Fruit fly (Drosophila melanogaster) whole organism, embryonic: ENCODE measurements around the gene CG32333.

Experiments
- Atf6 ChIP-seq: fragments of 200-800 bp; sonication (Bioruptor generic); IDR thresholded peaks from 2 replicates; pipeline ENCODE4 v1.3.6; 2022; ENCODE audit warnings: missing biosample characterization, missing genetic modification characterization
- CG10147 ChIP-seq: fragments of 200-800 bp; sonication (Bioruptor generic); optimal IDR thresholded peaks from 2 replicates; lab custom pipeline; 2019; ENCODE audit warnings: missing biosample characterization, mild to moderate bottlenecking, missing genetic modification characterization, moderate library complexity
- CG10209 ChIP-seq: fragments of 200-800 bp; sonication (Bioruptor generic); optimal IDR thresholded peaks from 3 replicates; lab custom pipeline; 2017; ENCODE audit warnings: missing biosample characterization, mild to moderate bottlenecking, missing genetic modification characterization, missing genetic modification reagents
- CG10366 ChIP-seq: fragments of 200-800 bp; sonication (Bioruptor generic); IDR thresholded peaks from 2 replicates; pipeline ENCODE4 v1.3.6; 2022; ENCODE audit warnings: missing biosample characterization, missing genetic modification characterization
- CG11398 ChIP-seq: fragments of 200-800 bp; sonication (Bioruptor generic); optimal IDR thresholded peaks from 2 replicates; lab custom pipeline; 2016; ENCODE audit warnings: missing biosample characterization, missing genetic modification characterization
- CG11504 ChIP-seq: fragments of 200-800 bp; sonication (Bioruptor generic); optimal IDR thresholded peaks from 3 replicates; lab custom pipeline; 2019; ENCODE audit warnings: missing biosample characterization, mild to moderate bottlenecking, missing genetic modification characterization, moderate library complexity
- CG13624 ChIP-seq: fragments of 200-800 bp; sonication (Bioruptor generic); optimal IDR thresholded peaks from 2 replicates; lab custom pipeline; 2016; ENCODE audit warnings: missing biosample characterization, missing genetic modification characterization
- CG13775 ChIP-seq: fragments of 200-800 bp; sonication (Bioruptor generic); optimal IDR thresholded peaks from 3 replicates; lab custom pipeline; 2017; ENCODE audit warnings: missing biosample characterization, mild to moderate bottlenecking, missing genetic modification characterization
- CG15696 ChIP-seq: fragments of 200-800 bp; sonication (Bioruptor generic); optimal IDR thresholded peaks from 2 replicates; lab custom pipeline; 2019; ENCODE audit warnings: missing biosample characterization, mild to moderate bottlenecking, missing genetic modification characterization, moderate library complexity
- CG1603 ChIP-seq: fragments of 200-800 bp; sonication (Bioruptor generic); optimal IDR thresholded peaks from 2 replicates; lab custom pipeline; 2019; ENCODE audit warnings: missing biosample characterization, mild to moderate bottlenecking, missing genetic modification characterization, moderate library complexity
- CG16813 ChIP-seq: fragments of 200-800 bp; sonication (Bioruptor generic); IDR thresholded peaks from 3 replicates; pipeline ENCODE4 v1.3.6; 2022; ENCODE audit warnings: missing biosample characterization, missing genetic modification characterization; ENCODE audit not compliant: partially characterized antibody
- CG17186 ChIP-seq: fragments of 200-800 bp; sonication (Bioruptor generic); optimal IDR thresholded peaks from 3 replicates; lab custom pipeline; 2017; ENCODE audit warnings: missing biosample characterization, missing genetic modification reagents, missing genetic modification characterization
- CG17829 ChIP-seq: fragments of 200-800 bp; optimal IDR thresholded peaks from 2 replicates; lab custom pipeline; 2019; ENCODE audit warnings: missing biosample characterization, mild to moderate bottlenecking, missing genetic modification characterization, moderate library complexity
- CG1832 ChIP-seq: fragments of 200-800 bp; sonication (Bioruptor generic); optimal IDR thresholded peaks from 2 replicates; lab custom pipeline; 2017; ENCODE audit warnings: missing biosample characterization, mild to moderate bottlenecking, missing genetic modification characterization, inconsistent platforms
- CG18619 ChIP-seq: fragments of 200-800 bp; sonication (Bioruptor generic); optimal IDR thresholded peaks from 3 replicates; lab custom pipeline; 2017; ENCODE audit warnings: missing biosample characterization, mild to moderate bottlenecking, missing genetic modification characterization
- CG18764 ChIP-seq: fragments of 200-800 bp; sonication (Bioruptor generic); optimal IDR thresholded peaks from 3 replicates; lab custom pipeline; 2016; ENCODE audit warnings: missing biosample characterization, missing genetic modification characterization
- CG4730 ChIP-seq: fragments of 200-800 bp; sonication (Bioruptor generic); IDR thresholded peaks from 2 replicates; pipeline ENCODE4 v1.3.6; 2022; ENCODE audit warnings: missing biosample characterization, missing genetic modification characterization
- CG4820 ChIP-seq: fragments of 200-800 bp; sonication (Bioruptor generic); optimal IDR thresholded peaks from 3 replicates; lab custom pipeline; 2016; ENCODE audit warnings: missing biosample characterization, missing genetic modification characterization
- CG7786 ChIP-seq: fragments of 200-800 bp; sonication (Bioruptor generic); optimal IDR thresholded peaks from 2 replicates; lab custom pipeline; 2016; ENCODE audit warnings: missing biosample characterization, missing genetic modification characterization
- CG8290 ChIP-seq, 3 experiments: fragments of 200-800 bp; sonication (Bioruptor generic); optimal IDR thresholded peaks; 2 replicates each; lab custom pipeline; 2016 to 2019; ENCODE audit warnings: missing biosample characterization in 3 of 3, missing genetic modification characterization in 3 of 3, mild to moderate bottlenecking in 2 of 3, moderate library complexity in 1 of 3
- CG9215 ChIP-seq: fragments of 200-800 bp; sonication (Bioruptor generic); IDR thresholded peaks from 2 replicates; pipeline ENCODE4 v1.3.6; 2022; ENCODE audit warnings: missing biosample characterization, missing genetic modification characterization
- Camta ChIP-seq: fragments of 200-800 bp; sonication (Bioruptor generic); optimal IDR thresholded peaks from 2 replicates; lab custom pipeline; 2016; ENCODE audit warnings: missing biosample characterization, missing genetic modification characterization
- Dip2 ChIP-seq: fragments of 200-800 bp; sonication (Bioruptor generic); IDR thresholded peaks from 2 replicates; pipeline ENCODE4 v1.3.6; 2022; ENCODE audit warnings: missing biosample characterization, missing genetic modification characterization
- E2f2 ChIP-seq: fragments of 200-800 bp; sonication (Bioruptor generic); IDR thresholded peaks from 2 replicates; pipeline ENCODE4 v1.3.6; 2022; ENCODE audit warnings: missing biosample characterization, missing genetic modification characterization
- Hr39 ChIP-seq: fragments of >200 bp; optimal IDR thresholded peaks from 2 replicates; lab custom pipeline; 2017
- Jarid2 ChIP-seq: fragments of 200-800 bp; sonication (Bioruptor generic); optimal IDR thresholded peaks from 3 replicates; lab custom pipeline; 2017; ENCODE audit warnings: mild to moderate bottlenecking, missing biosample characterization, missing genetic modification reagents, missing genetic modification characterization
- Myb ChIP-seq: fragments of 200-800 bp; sonication (Bioruptor generic); optimal IDR thresholded peaks from 2 replicates; lab custom pipeline; 2016; ENCODE audit warnings: missing biosample characterization, missing genetic modification characterization
- Nf-YC ChIP-seq: fragments of 200-800 bp; optimal IDR thresholded peaks from 3 replicates; lab custom pipeline; 2019; ENCODE audit warnings: missing biosample characterization, mild to moderate bottlenecking, missing genetic modification characterization, moderate library complexity
- Sox100B ChIP-seq: fragments of 200-800 bp; sonication (Bioruptor generic); optimal IDR thresholded peaks from 3 replicates; lab custom pipeline; 2018; ENCODE audit warnings: missing biosample characterization, mild to moderate bottlenecking, missing genetic modification characterization
- Trl ChIP-seq, 3 experiments: fragments of >200 bp in 2 of 3; fragments of 200-800 bp in 1 of 3; sonication (Bioruptor generic) in 1 of 3; optimal IDR thresholded peaks; 2 replicates in 1 of 3; 3 replicates in 2 of 3; lab custom pipeline; 2016 to 2017; ENCODE audit warnings: missing biosample characterization in 1 of 3, missing genetic modification characterization in 1 of 3
- Usf ChIP-seq: fragments of 200-800 bp; sonication (Bioruptor generic); optimal IDR thresholded peaks from 2 replicates; lab custom pipeline; 2017; ENCODE audit warnings: missing genotype, missing biosample characterization, missing genetic modification characterization
- ab ChIP-seq: fragments of 200-800 bp; sonication (Bioruptor generic); optimal IDR thresholded peaks from 2 replicates; lab custom pipeline; 2016; ENCODE audit warnings: missing biosample characterization, missing genetic modification characterization
- abd-A ChIP-seq: fragments of 200-800 bp; sonication (Bioruptor generic); optimal IDR thresholded peaks from 3 replicates; lab custom pipeline; 2019; ENCODE audit warnings: missing biosample characterization, mild to moderate bottlenecking, missing genetic modification characterization, moderate library complexity
- bcd ChIP-seq: fragments of 200-800 bp; sonication (Bioruptor generic); optimal IDR thresholded peaks from 2 replicates; lab custom pipeline; 2017; ENCODE audit warnings: missing biosample characterization, mild to moderate bottlenecking, missing genetic modification characterization
- bsh ChIP-seq, 2 experiments: fragments of 200-800 bp; sonication (Bioruptor generic); optimal IDR thresholded peaks; 2 replicates each; lab custom pipeline; 2017 to 2018; ENCODE audit warnings: mild to moderate bottlenecking in 2 of 2, missing biosample characterization in 2 of 2, missing genetic modification characterization in 2 of 2, moderate library complexity in 1 of 2
- btn ChIP-seq: fragments of 200-800 bp; sonication (Bioruptor generic); optimal IDR thresholded peaks from 2 replicates; lab custom pipeline; 2016; ENCODE audit warnings: missing biosample characterization, missing genetic modification characterization
- cato ChIP-seq: fragments of 200-800 bp; sonication (Bioruptor generic); optimal IDR thresholded peaks from 2 replicates; lab custom pipeline; 2016; ENCODE audit warnings: missing biosample characterization, missing genetic modification characterization, borderline replicate concordance
- dmrt99B ChIP-seq: fragments of 200-800 bp; sonication (Bioruptor generic); optimal IDR thresholded peaks from 2 replicates; lab custom pipeline; 2018; ENCODE audit warnings: missing biosample characterization, mild to moderate bottlenecking, missing genetic modification characterization, moderate library complexity
- luna ChIP-seq: fragments of 200-800 bp; sonication (Bioruptor generic); optimal IDR thresholded peaks from 2 replicates; lab custom pipeline; 2016; ENCODE audit warnings: missing biosample characterization, missing genetic modification characterization
- otp ChIP-seq: fragments of 200-800 bp; sonication (Bioruptor generic); IDR thresholded peaks from 3 replicates; pipeline ENCODE4, ENCODE4 v1.3.6; 2022; ENCODE audit warnings: missing biosample characterization, missing genetic modification characterization
- peb ChIP-seq: fragments of 200-800 bp; sonication (Bioruptor generic); IDR thresholded peaks from 2 replicates; pipeline ENCODE4 v1.3.6; 2022; ENCODE audit warnings: missing biosample characterization, missing genetic modification characterization
- pnt ChIP-seq: fragments of 200-800 bp; sonication (Bioruptor generic); optimal IDR thresholded peaks from 3 replicates; lab custom pipeline; 2016; ENCODE audit warnings: missing biosample characterization, missing genetic modification characterization
- stwl ChIP-seq: fragments of 200-800 bp; sonication (Bioruptor generic); optimal IDR thresholded peaks from 3 replicates; lab custom pipeline; 2018; ENCODE audit warnings: missing biosample characterization, mild to moderate bottlenecking, missing genetic modification characterization, moderate library complexity
- tx ChIP-seq: fragments of 200-800 bp; sonication (Bioruptor generic); optimal IDR thresholded peaks from 2 replicates; lab custom pipeline; 2016; ENCODE audit warnings: missing biosample characterization, missing genetic modification characterization
- unc-4 ChIP-seq: fragments of 200-800 bp; sonication (Bioruptor generic); IDR thresholded peaks from 2 replicates; pipeline ENCODE4 v1.3.6; 2022; ENCODE audit warnings: missing biosample characterization, missing genetic modification characterization; ENCODE audit not compliant: partially characterized antibody
- wek ChIP-seq: fragments of 200-800 bp; sonication (Bioruptor generic); optimal IDR thresholded peaks from 3 replicates; lab custom pipeline; 2018; ENCODE audit warnings: missing biosample characterization, mild to moderate bottlenecking, missing genetic modification characterization, moderate library complexity
- z ChIP-seq: fragments of 200-800 bp; sonication (Bioruptor generic); IDR thresholded peaks from 3 replicates; pipeline ENCODE4 v1.3.6; 2022; ENCODE audit warnings: missing biosample characterization, missing genetic modification characterization
- zen ChIP-seq: fragments of 200-800 bp; sonication (Bioruptor generic); optimal IDR thresholded peaks from 3 replicates; lab custom pipeline; 2018; ENCODE audit warnings: missing biosample characterization, mild to moderate bottlenecking, missing genetic modification characterization, moderate library complexity

The CG32333 gene

dm6 chr3L:1334571-1335427, 59.0 kb downstream of the CG32333 start, which contains the start of the genes Hmbs and CG2211 (continued):
- TF ChIP-seq luna (peak; percentile 12), CG18619 (GFP tag; lab: Kevin White, UChicago) (peak; percentile 68), Dip2 (GFP tag; lab: Robert Waterston, UW) (no peak), CG10147 (GFP tag; lab: Kevin White, UChicago) (peak; percentile 86), CG15696 (tag; lab: Kevin White, UChicago) (peak; percentile 92), CG17829 (peak; percentile 94), CG9215 (peak; percentile 79), wek (GFP tag; lab: Kevin White, UChicago) (peak; percentile 28), CG16813 (GFP tag; lab: Robert Waterston, UW) (peak; percentile 54), Sox100B (GFP tag; lab: Kevin White, UChicago) (peak; percentile 61), CG4820 (GFP tag; lab: Kevin White, UChicago) (peak; percentile 87), Nf-YC (tag; lab: Kevin White, UChicago) (peak; percentile 84), CG7786 (peak; percentile 89), Hr39 (lab: Kevin White, UChicago) (no peak), zen (tag; lab: Kevin White, UChicago) (peak; percentile 87), E2f2 (GFP tag; lab: Robert Waterston, UW) (peak; percentile 77), CG8290 (GFP tag; optimal IDR thresholded peaks at IDR 0.05; lab: Kevin White, UChicago) (peak; percentile 70), CG8290 (tag; optimal IDR thresholded peaks at IDR 0.05; lab: Kevin White, UChicago) (peak; percentile 58 to 88), ab (GFP tag; lab: Kevin White, UChicago) (peak; percentile 73), cato (GFP tag; lab: Kevin White, UChicago) (peak; percentile 74), Camta (peak; percentile 90), btn (GFP tag; lab: Kevin White, UChicago) (peak; percentile 43), CG10366 (GFP tag; lab: Robert Waterston, UW) (peak; percentile 84), CG1603 (peak; percentile 82), bsh (GFP tag; optimal IDR thresholded peaks at IDR 0.05; lab: Kevin White, UChicago) (peak in 1 of 2 experiments; percentile 82), CG11398 (GFP tag; lab: Kevin White, UChicago) (peak; percentile 57), Trl (optimal IDR thresholded peaks at IDR 0.05; lab: Kevin White, UChicago) (no peak), Trl (GFP tag; optimal IDR thresholded peaks at IDR 0.05; lab: Kevin White, UChicago) (peak; percentile 89), peb (GFP tag; lab: Robert Waterston, UW) (peak; percentile 74), CG4730 (peak; percentile 60), Jarid2 (peak; percentile 64), dmrt99B (no peak), CG13775 (peak; percentile 90), CG10209 (peak; percentile 80), CG1832 (GFP tag; lab: Kevin White, UChicago) (no peak), CG18764 (GFP tag; lab: Kevin White, UChicago) (peak; percentile 80), CG17186 (GFP tag; lab: Kevin White, UChicago) (peak; percentile 89), Usf (GFP tag; lab: Kevin White, UChicago) (peak; percentile 72), abd-A (no peak), bcd (GFP tag; lab: Kevin White, UChicago) (peak; percentile 82), CG13624 (peak; percentile 90), z (GFP tag; lab: Robert Waterston, UW) (no peak), stwl (tag; lab: Kevin White, UChicago) (peak; percentile 92), CG11504 (tag; lab: Kevin White, UChicago) (no peak), tx (peak; percentile 87), Atf6 (GFP tag; lab: Robert Waterston, UW) (peak; percentile 88), pnt (GFP tag; lab: Kevin White, UChicago) (peak; percentile 83), unc-4 (GFP tag; lab: Robert Waterston, UW) (peak; percentile 48; the same call in 1 of the 2 replicates), Myb (GFP tag; lab: Kevin White, UChicago) (peak; percentile 78), otp (GFP tag; lab: Robert Waterston, UW) (peak; percentile 71; the same call in 2 of the 3 replicates)
